Worm (Caenorhabditis elegans) whole organism, L4/young adult: Measurements from ENCODE around the gene cnc-5.

Source experiments
- W03F9.2 ChIP-seq: fragments of 150-350 bp; optimal IDR thresholded peaks from 2 replicates; lab custom pipeline; 2014; ENCODE audit warnings: missing biosample characterization, missing genetic modification characterization
- dao-5 ChIP-seq: sonication (generic microtip); optimal IDR thresholded peaks from 2 replicates; lab custom pipeline; 2016; ENCODE audit warnings: missing genotype, missing genetic modification characterization, moderate library complexity, missing compliant biosample characterization
- him-1 ChIP-seq: sonication (generic microtip); optimal IDR thresholded peaks from 2 replicates; lab custom pipeline; 2016; ENCODE audit warnings: missing genotype, missing genetic modification reagents, missing genetic modification characterization, missing compliant biosample characterization

Gene cnc-5

ce11 chrV:1438205-1438604, 7.0 kb upstream of the cnc-5 start:
- no peak for TF ChIP-seq dao-5
- no peak for TF ChIP-seq W03F9.2
- no peak for TF ChIP-seq him-1 (tag; lab: Kevin White, UChicago)

- TF ChIP-seq dao-5 (no peak), him-1 (tag; lab: Kevin White, UChicago) (no peak), W03F9.2 (no peak)
These were observed 6.3 kb upstream of the cnc-5 start, which contains the start of gene R09B5.11 for ce11 chrV:1438832-1439231. TSS of gene R09B5.11 (plus strand) at chrV:1439205.

- TF ChIP-seq W03F9.2 (no peak), dao-5 (no peak), him-1 (tag; lab: Kevin White, UChicago) (no peak)
These were observed 3.1 kb upstream of the cnc-5 start, which contains the start of gene cnc-11 for ce11 chrV:1442042-1442441. TSS of gene cnc-11 (plus strand) at chrV:1442342.

- no peak for TF ChIP-seq dao-5
- TF ChIP-seq W03F9.2: no peak
- TF ChIP-seq him-1 (tag; lab: Kevin White, UChicago): no peak
These were observed 1.0 kb upstream of the cnc-5 start, which contains the start of gene cnc-1 for ce11 chrV:1444180-1444579. TSS of gene cnc-1 (minus strand) at chrV:1444280.

- no peak for TF ChIP-seq him-1 (tag; lab: Kevin White, UChicago)
- no peak for TF ChIP-seq dao-5
- TF ChIP-seq W03F9.2: no peak
These were observed 1.9 kb downstream of the cnc-5 start, which contains the start of gene cnc-4 for ce11 chrV:1447079-1447478. TSS of gene cnc-4 (plus strand) at chrV:1447195.

- TF ChIP-seq W03F9.2 (no peak), him-1 (tag; lab: Kevin White, UChicago) (no peak), dao-5 (no peak)
These were observed 2.5 kb downstream of the cnc-5 start, which contains the start of gene cnc-3 for ce11 chrV:1447724-1448123. TSS of gene cnc-3 (plus strand) at chrV:1448004.

- TF ChIP-seq him-1 (tag; lab: Kevin White, UChicago) (no peak), dao-5 (no peak), W03F9.2 (no peak)
These were observed 5.0 kb downstream of the cnc-5 start, which contains the start of gene cnc-2 for ce11 chrV:1450160-1450559. TSS of gene cnc-2 (minus strand) at chrV:1450183.

- TF ChIP-seq W03F9.2 (no peak), him-1 (tag; lab: Kevin White, UChicago) (no peak), dao-5 (no peak)
These were observed 6.2 kb downstream of the cnc-5 start, which contains the start of gene srj-23 for ce11 chrV:1451334-1451733. TSS of gene srj-23 (plus strand) at chrV:1451634.

ce11 chrV:1454762-1455161, 9.6 kb downstream of the cnc-5 start, which contains the start of gene chil-14:
TSS of gene chil-14 (plus strand) at chrV:1455062.
- TF ChIP-seq dao-5 (no peak), him-1 (tag; lab: Kevin White, UChicago) (no peak), W03F9.2 (no peak)

ce11 chrV:1455280-1455679, 10.1 kb downstream of the cnc-5 start:
- no peak for TF ChIP-seq W03F9.2
- no peak for TF ChIP-seq him-1 (tag; lab: Kevin White, UChicago)
- no peak for TF ChIP-seq dao-5

- no peak for TF ChIP-seq him-1 (tag; lab: Kevin White, UChicago)
- TF ChIP-seq W03F9.2: no peak
- no peak for TF ChIP-seq dao-5
These were observed 11.4 kb downstream of the cnc-5 start for ce11 chrV:1456614-1457013.

- TF ChIP-seq him-1 (tag; lab: Kevin White, UChicago): no peak
- no peak for TF ChIP-seq dao-5
- no peak for TF ChIP-seq W03F9.2
These were observed 14.3 kb downstream of the cnc-5 start for ce11 chrV:1459374-1459926.

- TF ChIP-seq dao-5 (no peak), him-1 (tag; lab: Kevin White, UChicago) (no peak), W03F9.2 (no peak)
These were observed 14.9 kb downstream of the cnc-5 start, which contains the start of gene hacd-1 for ce11 chrV:1460069-1460468. TSS of gene hacd-1 (plus strand) at chrV:1460369.

ce11 chrV:1464543-1465040, 19.4 kb downstream of the cnc-5 start, which contains the start of the genes fpn-1.2 and pqn-54:
TSS of gene fpn-1.2 (minus strand) at chrV:1464699.
TSS of gene pqn-54 (plus strand) at chrV:1464990.
- no peak for TF ChIP-seq dao-5
- no peak for TF ChIP-seq W03F9.2
- no peak for TF ChIP-seq him-1 (tag; lab: Kevin White, UChicago)

- TF ChIP-seq W03F9.2: no peak
- TF ChIP-seq him-1 (tag; lab: Kevin White, UChicago): no peak
- TF ChIP-seq dao-5: no peak
These were observed 20.8 kb downstream of the cnc-5 start for ce11 chrV:1465932-1466331.
